Fruit fly (Drosophila melanogaster) whole organism, embryonic: Measurements from ENCODE around the gene CG9132.

Experiments
- ATbp ChIP-seq: fragments of 200-800 bp; sonication (Bioruptor generic); optimal IDR thresholded peaks from 2 replicates; lab custom pipeline; 2017; ENCODE audit warnings: missing biosample characterization, mild to moderate bottlenecking, missing genetic modification characterization, missing genetic modification reagents
- Aef1 ChIP-seq: fragments of 200-800 bp; sonication (Bioruptor generic); IDR thresholded peaks from 3 replicates; pipeline ENCODE4 v1.3.6; 2022; ENCODE audit warnings: missing biosample characterization, missing genetic modification characterization
- CG10147 ChIP-seq: fragments of 200-800 bp; sonication (Bioruptor generic); optimal IDR thresholded peaks from 2 replicates; lab custom pipeline; 2019; ENCODE audit warnings: missing biosample characterization, mild to moderate bottlenecking, missing genetic modification characterization, moderate library complexity
- CG1024 ChIP-seq: fragments of 200-800 bp; sonication (Bioruptor generic); IDR thresholded peaks from 2 replicates; pipeline ENCODE4 v1.3.6; 2022; ENCODE audit warnings: missing biosample characterization, missing genetic modification characterization
- CG11093 ChIP-seq: fragments of 200-800 bp; sonication (Bioruptor generic); IDR thresholded peaks from 3 replicates; pipeline ENCODE4 v1.3.6; 2022; ENCODE audit warnings: missing biosample characterization, missing genetic modification characterization
- CG12219 ChIP-seq: fragments of 200-800 bp; sonication (Bioruptor generic); optimal IDR thresholded peaks from 3 replicates; lab custom pipeline; 2018; ENCODE audit warnings: missing biosample characterization, mild to moderate bottlenecking, missing genetic modification characterization
- CG13624 ChIP-seq: fragments of 200-800 bp; sonication (Bioruptor generic); optimal IDR thresholded peaks from 2 replicates; lab custom pipeline; 2016; ENCODE audit warnings: missing biosample characterization, missing genetic modification characterization
- CG15601 ChIP-seq: fragments of 200-800 bp; sonication (Bioruptor generic); optimal IDR thresholded peaks from 3 replicates; lab custom pipeline; 2019; ENCODE audit warnings: missing biosample characterization, mild to moderate bottlenecking, missing genetic modification characterization, moderate library complexity
- CG16863 ChIP-seq: fragments of 200-800 bp; sonication (Bioruptor generic); optimal IDR thresholded peaks from 3 replicates; lab custom pipeline; 2016; ENCODE audit warnings: missing biosample characterization, missing genetic modification characterization
- CG17328 ChIP-seq: fragments of 200-800 bp; sonication (Bioruptor generic); IDR thresholded peaks from 2 replicates; pipeline ENCODE4 v1.3.6; 2022; ENCODE audit warnings: missing biosample characterization, missing genetic modification characterization
- CG17359 ChIP-seq: fragments of 200-800 bp; sonication (Bioruptor generic); optimal IDR thresholded peaks from 3 replicates; lab custom pipeline; 2018; ENCODE audit warnings: missing biosample characterization, mild to moderate bottlenecking, missing genetic modification characterization, moderate library complexity
- CG18011 ChIP-seq: fragments of 200-800 bp; sonication (Bioruptor generic); optimal IDR thresholded peaks from 2 replicates; lab custom pipeline; 2017; ENCODE audit warnings: missing biosample characterization, missing genetic modification characterization, mild to moderate bottlenecking, moderate library complexity, missing genotype
- CG1832 ChIP-seq: fragments of 200-800 bp; sonication (Bioruptor generic); optimal IDR thresholded peaks from 2 replicates; lab custom pipeline; 2017; ENCODE audit warnings: missing biosample characterization, mild to moderate bottlenecking, missing genetic modification characterization, inconsistent platforms
- CG18476 ChIP-seq: fragments of 200-800 bp; sonication (Bioruptor generic); optimal IDR thresholded peaks from 2 replicates; lab custom pipeline; 2016; ENCODE audit warnings: missing biosample characterization, mild to moderate bottlenecking, missing genetic modification characterization
- CG18764 ChIP-seq: fragments of 200-800 bp; sonication (Bioruptor generic); optimal IDR thresholded peaks from 3 replicates; lab custom pipeline; 2016; ENCODE audit warnings: missing biosample characterization, missing genetic modification characterization
- CG3407 ChIP-seq: fragments of 200-800 bp; sonication (Bioruptor generic); optimal IDR thresholded peaks from 2 replicates; lab custom pipeline; 2018; ENCODE audit warnings: missing biosample characterization, mild to moderate bottlenecking, missing genetic modification characterization
- CG34224 ChIP-seq: fragments of 200-800 bp; sonication (Bioruptor generic); IDR thresholded peaks from 3 replicates; pipeline ENCODE4 v1.3.6; 2022; ENCODE audit warnings: missing biosample characterization, missing genetic modification characterization; ENCODE audit not compliant: partially characterized antibody
- CG4282 ChIP-seq: fragments of 200-800 bp; sonication (Bioruptor generic); optimal IDR thresholded peaks from 2 replicates; lab custom pipeline; 2016; ENCODE audit warnings: missing biosample characterization, missing genetic modification characterization
- CG5245 ChIP-seq: fragments of 200-800 bp; sonication (Bioruptor generic); optimal IDR thresholded peaks from 3 replicates; lab custom pipeline; 2016; ENCODE audit warnings: missing biosample characterization, missing genetic modification characterization
- CG6689 ChIP-seq: fragments of 200-800 bp; sonication (Bioruptor generic); IDR thresholded peaks from 2 replicates; pipeline ENCODE4 v1.3.6; 2022; ENCODE audit warnings: missing biosample characterization, missing genetic modification characterization
- CG7556 ChIP-seq: fragments of 200-800 bp; sonication (Bioruptor generic); optimal IDR thresholded peaks from 2 replicates; lab custom pipeline; 2017; ENCODE audit warnings: missing biosample characterization, mild to moderate bottlenecking, missing genetic modification characterization
- CG7987 ChIP-seq: fragments of 200-800 bp; sonication (Bioruptor generic); optimal IDR thresholded peaks from 2 replicates; lab custom pipeline; 2018; ENCODE audit warnings: missing biosample characterization, mild to moderate bottlenecking, missing genetic modification characterization, moderate library complexity
- CG9876 ChIP-seq: fragments of 200-800 bp; sonication (Bioruptor generic); optimal IDR thresholded peaks from 2 replicates; lab custom pipeline; 2016; ENCODE audit warnings: missing biosample characterization, missing genetic modification characterization
- Dip3 ChIP-seq: fragments of 200-800 bp; sonication (Bioruptor generic); optimal IDR thresholded peaks from 3 replicates; lab custom pipeline; 2016; ENCODE audit warnings: missing biosample characterization, missing genetic modification characterization
- Dll ChIP-seq: fragments of 200-800 bp; sonication (Bioruptor generic); IDR thresholded peaks from 4 replicates; pipeline ENCODE4 v1.3.6; 2022; ENCODE audit warnings: missing biosample characterization, missing genetic modification characterization; ENCODE audit not compliant: partially characterized antibody
- E2f1 ChIP-seq: fragments of 200-800 bp; sonication (Bioruptor generic); IDR thresholded peaks from 2 replicates; pipeline ENCODE4 v1.3.6; 2022; ENCODE audit warnings: missing biosample characterization, missing genetic modification characterization
- Elba2 ChIP-seq: fragments of 200-800 bp; sonication (Bioruptor generic); optimal IDR thresholded peaks from 3 replicates; lab custom pipeline; 2016; ENCODE audit warnings: missing biosample characterization, missing genetic modification characterization
- Hey ChIP-seq: fragments of 200-800 bp; sonication (Bioruptor generic); optimal IDR thresholded peaks from 3 replicates; lab custom pipeline; 2018; ENCODE audit warnings: missing biosample characterization, mild to moderate bottlenecking, missing genetic modification characterization
- HmgD ChIP-seq: fragments of 200-800 bp; sonication (Bioruptor generic); optimal IDR thresholded peaks from 3 replicates; lab custom pipeline; 2016; ENCODE audit warnings: missing biosample characterization, missing genetic modification characterization
- Max ChIP-seq: fragments of 200-800 bp; sonication (Bioruptor generic); optimal IDR thresholded peaks from 2 replicates; lab custom pipeline; 2016; ENCODE audit warnings: missing biosample characterization, mild to moderate bottlenecking, missing genetic modification characterization
- Neu2 ChIP-seq: fragments of 200-800 bp; sonication (Bioruptor generic); optimal IDR thresholded peaks from 3 replicates; lab custom pipeline; 2016; ENCODE audit warnings: missing biosample characterization, missing genetic modification characterization, borderline replicate concordance
- Usf ChIP-seq: fragments of 200-800 bp; sonication (Bioruptor generic); optimal IDR thresholded peaks from 2 replicates; lab custom pipeline; 2017; ENCODE audit warnings: missing genotype, missing biosample characterization, missing genetic modification characterization
- bab2 ChIP-seq: fragments of 200-800 bp; sonication (Bioruptor generic); optimal IDR thresholded peaks from 2 replicates; lab custom pipeline; 2016; ENCODE audit warnings: missing biosample characterization, missing genetic modification characterization
- caup ChIP-seq: fragments of 200-800 bp; sonication (Bioruptor generic); optimal IDR thresholded peaks from 3 replicates; lab custom pipeline; 2017; ENCODE audit warnings: missing biosample characterization, mild to moderate bottlenecking, missing genetic modification characterization, moderate library complexity; ENCODE audit not compliant: severe bottlenecking
- chn ChIP-seq: fragments of 200-800 bp; sonication (Bioruptor generic); optimal IDR thresholded peaks from 2 replicates; lab custom pipeline; 2016; ENCODE audit warnings: missing biosample characterization, missing genetic modification characterization
- da ChIP-seq: fragments of 200-800 bp; sonication (Bioruptor generic); optimal IDR thresholded peaks from 2 replicates; lab custom pipeline; 2016; ENCODE audit warnings: missing biosample characterization, missing genetic modification characterization
- dmrt11E ChIP-seq: fragments of 200-800 bp; sonication (Bioruptor generic); optimal IDR thresholded peaks from 3 replicates; lab custom pipeline; 2018; ENCODE audit warnings: missing biosample characterization, mild to moderate bottlenecking, missing genetic modification characterization, moderate library complexity
- kay ChIP-seq: fragments of 200-800 bp; sonication (Bioruptor generic); optimal IDR thresholded peaks from 2 replicates; lab custom pipeline; 2016; ENCODE audit warnings: missing biosample characterization, missing genetic modification characterization
- lov ChIP-seq, 2 experiments: fragments of 200-800 bp in 1 of 2; fragments of >200 bp in 1 of 2; sonication (Bioruptor generic) in 1 of 2; IDR thresholded peaks in 1 of 2; optimal IDR thresholded peaks in 1 of 2; 2 replicates in 1 of 2; 3 replicates in 1 of 2; pipeline versions ENCODE4 v1.3.6 to Lab custom; 2017 to 2022; ENCODE audit warnings: missing biosample characterization in 1 of 2, missing genetic modification characterization in 1 of 2
- pan ChIP-seq, 4 experiments: fragments of >200 bp in 3 of 4; fragments of 200-800 bp in 1 of 4; sonication (Bioruptor generic) in 1 of 4; optimal IDR thresholded peaks in 3 of 4; IDR thresholded peaks in 1 of 4; 2 replicates each; pipeline versions ENCODE4 v1.3.6 to Lab custom; 2017 to 2022; ENCODE audit warnings: missing biosample characterization in 2 of 4, missing genetic modification characterization in 2 of 4, mixed read lengths in 1 of 4
- prd ChIP-seq, 3 experiments: fragments of >200 bp in 2 of 3; fragments of 200-800 bp in 1 of 3; sonication (Bioruptor generic) in 1 of 3; optimal IDR thresholded peaks in 2 of 3; IDR thresholded peaks in 1 of 3; 2 replicates in 2 of 3; 3 replicates in 1 of 3; pipeline versions ENCODE4 v1.3.6 to Lab custom; 2017 to 2022; ENCODE audit warnings: missing biosample characterization in 1 of 3, missing genetic modification characterization in 1 of 3
- pum ChIP-seq: fragments of 200-800 bp; sonication (Bioruptor generic); optimal IDR thresholded peaks from 2 replicates; lab custom pipeline; 2016; ENCODE audit warnings: missing biosample characterization, missing genetic modification characterization
- sd ChIP-seq: fragments of 200-800 bp; sonication (Bioruptor generic); optimal IDR thresholded peaks from 3 replicates; lab custom pipeline; 2018; ENCODE audit warnings: missing biosample characterization, mild to moderate bottlenecking, missing genetic modification characterization, moderate library complexity
- tll ChIP-seq, 2 experiments: fragments of 200-800 bp in 1 of 2; fragments of >200 bp in 1 of 2; sonication (Bioruptor generic) in 1 of 2; optimal IDR thresholded peaks; 2 replicates each; lab custom pipeline; 2017 to 2019; ENCODE audit warnings: missing biosample characterization in 2 of 2, missing genetic modification characterization in 2 of 2, mild to moderate bottlenecking in 1 of 2, moderate library complexity in 1 of 2
- trem ChIP-seq: fragments of 200-800 bp; optimal IDR thresholded peaks from 3 replicates; lab custom pipeline; 2019; ENCODE audit warnings: missing biosample characterization, mild to moderate bottlenecking, missing genetic modification characterization, moderate library complexity
- z ChIP-seq: fragments of 200-800 bp; sonication (Bioruptor generic); IDR thresholded peaks from 3 replicates; pipeline ENCODE4 v1.3.6; 2022; ENCODE audit warnings: missing biosample characterization, missing genetic modification characterization

Gene CG9132

DNA sequence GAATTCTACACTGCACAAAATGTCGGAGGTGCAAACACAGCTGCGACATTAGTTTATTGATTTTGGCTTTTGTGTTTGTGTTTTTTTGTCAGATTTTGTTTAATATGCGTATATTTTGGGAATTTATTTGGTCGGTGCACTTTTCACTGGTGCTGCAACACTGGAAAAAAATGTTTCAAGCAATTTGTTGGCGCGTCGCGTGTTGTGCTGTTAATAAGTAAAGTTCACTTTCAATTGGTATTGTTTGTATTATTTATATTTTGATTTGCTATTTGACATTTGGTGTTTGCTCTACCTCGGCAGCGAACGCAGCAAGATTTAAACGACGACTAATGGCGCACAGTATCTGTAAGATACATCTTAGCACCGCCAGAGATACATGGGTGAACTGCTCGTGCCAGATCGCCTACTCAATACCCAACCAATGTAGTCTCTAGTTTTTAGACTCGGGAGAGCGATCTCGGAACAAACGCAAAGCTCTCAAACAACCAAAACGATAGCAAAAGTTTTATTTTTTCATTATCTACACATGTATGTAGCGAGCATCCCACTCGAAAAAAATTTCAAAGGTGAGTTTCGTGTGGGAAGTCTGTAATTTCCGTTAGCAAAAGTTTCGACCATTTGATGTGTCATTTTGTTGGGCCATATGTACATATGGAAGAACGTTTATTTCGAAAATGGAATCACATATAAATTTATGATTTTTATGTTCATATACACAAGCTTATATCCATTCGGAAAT, 18.2 kb downstream of the CG9132 start (continued):
- TF ChIP-seq CG11093 (peak; percentile 43; the same call in 1 of the 3 replicates), CG13624 (GFP tag; lab: Kevin White, UChicago) (peak; percentile 16), CG17328 (GFP tag; lab: Robert Waterston, UW) (peak; percentile 57), pan (optimal IDR thresholded peaks at IDR 0.05; lab: Kevin White, UChicago) (no peak), pan (GFP tag; optimal IDR thresholded peaks at IDR 0.05 in 1 of 2, IDR thresholded peaks at IDR 0.05 in 1 of 2) (peak in 1 of 2 experiments; percentile 72), CG18764 (GFP tag; lab: Kevin White, UChicago) (no peak), bab2 (GFP tag; lab: Kevin White, UChicago) (no peak), z (GFP tag; lab: Robert Waterston, UW) (peak; percentile 75; the same call in 1 of the 3 replicates), caup (GFP tag; lab: Kevin White, UChicago) (peak; percentile 38), pum (GFP tag; lab: Kevin White, UChicago) (peak; percentile 23), HmgD (GFP tag; lab: Kevin White, UChicago) (no peak), CG17359 (tag; lab: Kevin White, UChicago) (peak; percentile 48), Hey (tag; lab: Kevin White, UChicago) (no peak), CG16863 (GFP tag; lab: Kevin White, UChicago) (peak; percentile 53), CG1024 (GFP tag; lab: Robert Waterston, UW) (no peak), CG1832 (no peak), Neu2 (no peak), CG34224 (GFP tag; lab: Robert Waterston, UW) (no peak), CG5245 (peak; percentile 34), da (GFP tag; lab: Kevin White, UChicago) (peak; percentile 24), CG10147 (peak; percentile 25), E2f1 (GFP tag; lab: Robert Waterston, UW) (peak; percentile 40), CG15601 (tag; lab: Kevin White, UChicago) (no peak), sd (tag; lab: Kevin White, UChicago) (peak; percentile 26), trem (tag; lab: Kevin White, UChicago) (no peak), Elba2 (GFP tag; lab: Kevin White, UChicago) (no peak), CG7987 (GFP tag; lab: Kevin White, UChicago) (no peak), tll (GFP tag; optimal IDR thresholded peaks at IDR 0.05; lab: Kevin White, UChicago) (no peak), CG18476 (GFP tag; lab: Kevin White, UChicago) (peak; percentile 34), kay (peak; percentile 4), CG12219 (GFP tag; lab: Kevin White, UChicago) (no peak), ATbp (GFP tag; lab: Kevin White, UChicago) (peak; percentile 49), Aef1 (GFP tag; lab: Robert Waterston, UW) (peak; percentile 44; the same call in 1 of the 3 replicates), CG7556 (GFP tag; lab: Kevin White, UChicago) (peak; percentile 41), lov (optimal IDR thresholded peaks at IDR 0.05; lab: Kevin White, UChicago) (no peak), lov (GFP tag; IDR thresholded peaks at IDR 0.05; lab: Robert Waterston, UW) (0 out of 3 replicates have a peak, but pooled peaks have one; percentile 42), Dip3 (GFP tag; lab: Kevin White, UChicago) (no peak), CG6689 (GFP tag; lab: Robert Waterston, UW) (peak; percentile 41; the same call in 1 of the 2 replicates), CG9876 (GFP tag; lab: Kevin White, UChicago) (peak; percentile 39), prd (optimal IDR thresholded peaks at IDR 0.05; lab: Kevin White, UChicago) (no peak), prd (GFP tag; IDR thresholded peaks at IDR 0.05; lab: Robert Waterston, UW) (peak; percentile 59; the same call in 2 of the 3 replicates), CG3407 (GFP tag; lab: Kevin White, UChicago) (no peak), dmrt11E (tag; lab: Kevin White, UChicago) (peak; percentile 14), Usf (no peak), CG4282 (GFP tag; lab: Kevin White, UChicago) (no peak), Dll (GFP tag; lab: Robert Waterston, UW) (no peak), chn (GFP tag; lab: Kevin White, UChicago) (no peak), CG18011 (GFP tag; lab: Kevin White, UChicago) (peak; percentile 14), Max (GFP tag; lab: Kevin White, UChicago) (peak; percentile 17)
